Worm (Caenorhabditis elegans): ENCODE data around the gene afmd-2.

The afmd-2 gene

DNA sequence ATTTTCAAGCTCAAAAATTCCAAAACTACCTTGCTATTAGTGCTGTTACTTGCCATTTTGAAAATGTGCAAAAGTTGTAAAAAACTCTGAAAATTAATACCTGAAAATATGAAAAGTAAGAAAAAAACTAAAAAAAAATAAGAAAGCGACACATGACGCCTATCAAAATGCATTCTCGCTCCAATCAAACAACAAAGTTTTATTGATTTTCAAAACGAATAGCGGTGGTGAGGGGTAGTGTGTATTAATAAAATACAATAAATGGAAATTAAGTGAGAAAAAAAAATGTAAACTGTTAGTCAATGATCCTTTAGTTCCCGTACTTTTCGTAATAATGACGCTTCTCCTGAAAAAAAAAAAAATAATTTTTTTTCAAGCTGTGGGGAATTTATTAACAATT, 12.8 kb downstream of the afmd-2 start, which contains the start of gene dcap-2:
Gene dcap-2 (minus strand): TSS at position 86 of the 400 bp plus-strand sequence.
- no peak for TF ChIP-seq ztf-29 (GFP tag; IDR thresholded peaks at IDR 0.05)
- peak; percentile 50 for TF ChIP-seq T22C8.4 (GFP tag; IDR thresholded peaks at IDR 0.05)

ce11 chrIV:13525223-13525622, 16.2 kb downstream of the afmd-2 start:
- TF ChIP-seq flt-1 (GFP tag; IDR thresholded peaks at IDR 0.05) = no peak
- no peak for TF ChIP-seq ztf-29 (GFP tag; IDR thresholded peaks at IDR 0.05)
- TF ChIP-seq ref-1 (GFP tag; conservative IDR thresholded peaks at IDR 0.05) = no peak
- TF ChIP-seq T22C8.4 (GFP tag; IDR thresholded peaks at IDR 0.05) = no peak
- no peak for TF ChIP-seq klf-2 (GFP tag; conservative IDR thresholded peaks at IDR 0.05)
- no peak for TF ChIP-seq tab-1 (GFP tag; IDR thresholded peaks at IDR 0.05)
- no peak for TF ChIP-seq ztf-23 (GFP tag; IDR thresholded peaks at IDR 0.05)
- TF ChIP-seq med-1 (GFP tag; optimal IDR thresholded peaks at IDR 0.05; ENCODE audit: insufficient read depth) = no peak
- TF ChIP-seq cog-1 (tag; optimal IDR thresholded peaks at IDR 0.05) = no peak

ce11 chrIV:13538901-13539300, 29.9 kb downstream of the afmd-2 start:
- TF ChIP-seq klf-2 (GFP tag; conservative IDR thresholded peaks at IDR 0.05) = no peak
- no peak for TF ChIP-seq ztf-29 (GFP tag; IDR thresholded peaks at IDR 0.05)
- TF ChIP-seq tab-1 (GFP tag; IDR thresholded peaks at IDR 0.05) = no peak
- TF ChIP-seq cog-1 (tag; optimal IDR thresholded peaks at IDR 0.05) = no peak
- TF ChIP-seq med-1 (GFP tag; optimal IDR thresholded peaks at IDR 0.05; ENCODE audit: insufficient read depth) = no peak
- no peak for TF ChIP-seq flt-1 (GFP tag; IDR thresholded peaks at IDR 0.05)
- no peak for TF ChIP-seq T22C8.4 (GFP tag; IDR thresholded peaks at IDR 0.05)
- TF ChIP-seq ref-1 (GFP tag; conservative IDR thresholded peaks at IDR 0.05) = no peak
- no peak for TF ChIP-seq ztf-23 (GFP tag; IDR thresholded peaks at IDR 0.05)

DNA sequence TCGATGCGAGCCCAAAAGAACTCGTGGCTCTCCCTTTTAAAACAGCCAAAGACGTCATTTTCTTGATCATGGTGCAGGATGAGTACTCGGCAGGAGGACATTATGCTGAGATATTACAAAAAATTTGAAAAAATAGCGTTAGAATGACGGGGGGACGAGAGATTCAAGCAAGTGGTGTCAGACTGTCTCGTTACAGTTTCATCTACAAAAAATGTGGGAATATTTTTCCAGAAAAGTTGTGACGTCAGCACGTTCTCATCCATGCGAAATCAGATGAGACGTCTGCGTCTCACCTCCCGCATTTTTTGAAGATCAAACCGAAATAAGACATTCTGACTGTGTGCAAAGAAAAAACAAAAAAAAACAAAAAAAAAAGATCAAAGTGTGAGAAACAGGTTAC, 31.1 kb downstream of the afmd-2 start, which contains the start of gene rsd-2:
Gene rsd-2 (minus strand): TSS at position 101 of the 400 bp plus-strand sequence.
- TF ChIP-seq ref-1 (GFP tag; conservative IDR thresholded peaks at IDR 0.05) (no peak), med-1 (GFP tag; optimal IDR thresholded peaks at IDR 0.05; ENCODE audit: insufficient read depth) (no peak), cog-1 (tag; optimal IDR thresholded peaks at IDR 0.05) (no peak), ztf-23 (GFP tag; IDR thresholded peaks at IDR 0.05) (no peak), klf-2 (GFP tag; conservative IDR thresholded peaks at IDR 0.05) (no peak), tab-1 (GFP tag; IDR thresholded peaks at IDR 0.05) (no peak), ztf-29 (GFP tag; IDR thresholded peaks at IDR 0.05) (no peak), flt-1 (GFP tag; IDR thresholded peaks at IDR 0.05) (no peak), T22C8.4 (GFP tag; IDR thresholded peaks at IDR 0.05) (no peak)

- TF ChIP-seq klf-2 (GFP tag; conservative IDR thresholded peaks at IDR 0.05) = no peak
- no peak for TF ChIP-seq T22C8.4 (GFP tag; IDR thresholded peaks at IDR 0.05)
- TF ChIP-seq med-1 (GFP tag; optimal IDR thresholded peaks at IDR 0.05; ENCODE audit: insufficient read depth) = no peak
- TF ChIP-seq ref-1 (GFP tag; conservative IDR thresholded peaks at IDR 0.05) = no peak
- no peak for TF ChIP-seq tab-1 (GFP tag; IDR thresholded peaks at IDR 0.05)
- no peak for TF ChIP-seq cog-1 (tag; optimal IDR thresholded peaks at IDR 0.05)
- no peak for TF ChIP-seq ztf-29 (GFP tag; IDR thresholded peaks at IDR 0.05)
- TF ChIP-seq flt-1 (GFP tag; IDR thresholded peaks at IDR 0.05) = no peak
- TF ChIP-seq ztf-23 (GFP tag; IDR thresholded peaks at IDR 0.05) = no peak
These were observed 39.2 kb downstream of the afmd-2 start, which contains the start of gene F52G2.3 for ce11 chrIV:13548188-13548587. TSS of gene F52G2.3 (minus strand) at chrIV:13548230.

DNA sequence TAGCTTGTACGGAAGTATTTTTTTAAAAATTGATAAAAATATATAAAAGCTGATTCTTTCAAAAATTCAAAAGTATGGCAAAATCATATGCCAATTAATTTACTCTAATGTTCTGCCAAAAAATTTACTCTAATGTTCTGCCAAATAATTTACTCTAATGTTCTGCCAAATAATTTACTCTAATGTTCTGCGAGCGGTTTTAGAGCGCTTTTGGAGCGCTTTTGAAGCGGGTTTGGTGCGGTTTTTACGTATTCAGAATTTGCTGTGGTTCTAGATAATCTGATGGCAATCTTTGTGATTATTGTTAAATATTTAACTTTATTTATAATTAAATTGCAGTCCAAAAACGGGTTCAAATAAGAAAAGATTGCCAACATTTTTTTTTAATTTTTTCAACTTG, 40.3 kb downstream of the afmd-2 start:
- no peak for TF ChIP-seq klf-2 (GFP tag; conservative IDR thresholded peaks at IDR 0.05)
- TF ChIP-seq ref-1 (GFP tag; conservative IDR thresholded peaks at IDR 0.05) = no peak
- no peak for TF ChIP-seq med-1 (GFP tag; optimal IDR thresholded peaks at IDR 0.05; ENCODE audit: insufficient read depth)
- TF ChIP-seq flt-1 (GFP tag; IDR thresholded peaks at IDR 0.05) = no peak
- TF ChIP-seq ztf-23 (GFP tag; IDR thresholded peaks at IDR 0.05) = no peak
- TF ChIP-seq T22C8.4 (GFP tag; IDR thresholded peaks at IDR 0.05) = no peak
- TF ChIP-seq ztf-29 (GFP tag; IDR thresholded peaks at IDR 0.05) = no peak
- no peak for TF ChIP-seq tab-1 (GFP tag; IDR thresholded peaks at IDR 0.05)
- no peak for TF ChIP-seq cog-1 (tag; optimal IDR thresholded peaks at IDR 0.05)

ce11 chrIV:13554350-13554749, 45.3 kb downstream of the afmd-2 start:
- TF ChIP-seq cog-1 (tag; optimal IDR thresholded peaks at IDR 0.05) (no peak), ref-1 (GFP tag; conservative IDR thresholded peaks at IDR 0.05) (no peak), ztf-29 (GFP tag; IDR thresholded peaks at IDR 0.05) (no peak), flt-1 (GFP tag; IDR thresholded peaks at IDR 0.05) (no peak), klf-2 (GFP tag; conservative IDR thresholded peaks at IDR 0.05) (no peak), med-1 (GFP tag; optimal IDR thresholded peaks at IDR 0.05; ENCODE audit: insufficient read depth) (no peak), T22C8.4 (GFP tag; IDR thresholded peaks at IDR 0.05) (no peak), tab-1 (GFP tag; IDR thresholded peaks at IDR 0.05) (no peak), ztf-23 (GFP tag; IDR thresholded peaks at IDR 0.05) (no peak)

- TF ChIP-seq klf-2 (GFP tag; conservative IDR thresholded peaks at IDR 0.05) (no peak), cog-1 (tag; optimal IDR thresholded peaks at IDR 0.05) (no peak), ztf-23 (GFP tag; IDR thresholded peaks at IDR 0.05) (no peak), flt-1 (GFP tag; IDR thresholded peaks at IDR 0.05) (no peak), med-1 (GFP tag; optimal IDR thresholded peaks at IDR 0.05; ENCODE audit: insufficient read depth) (no peak), ztf-29 (GFP tag; IDR thresholded peaks at IDR 0.05) (no peak), T22C8.4 (GFP tag; IDR thresholded peaks at IDR 0.05) (no peak), tab-1 (GFP tag; IDR thresholded peaks at IDR 0.05) (no peak), ref-1 (GFP tag; conservative IDR thresholded peaks at IDR 0.05) (no peak)
These were observed 46.5 kb downstream of the afmd-2 start for ce11 chrIV:13555508-13555907.

DNA sequence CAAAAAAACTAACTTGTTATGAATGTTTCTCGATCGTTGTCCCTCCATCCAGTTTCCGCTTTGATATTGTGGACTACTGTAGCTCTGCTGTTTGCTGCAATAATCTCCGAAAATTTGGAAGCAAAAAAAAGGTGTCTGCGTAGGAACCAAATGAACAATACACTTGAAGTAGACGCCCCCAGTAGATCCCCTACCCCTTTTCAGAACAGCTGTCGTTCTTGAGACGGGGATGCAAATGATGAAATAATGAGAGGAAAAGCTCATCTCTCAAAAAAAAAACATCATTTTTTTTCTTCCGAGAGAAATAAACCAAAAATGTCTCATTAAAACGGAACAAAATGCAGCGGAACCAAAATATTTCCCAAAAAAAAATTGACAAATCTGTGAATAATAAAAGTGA, 48.4 kb downstream of the afmd-2 start:
- TF ChIP-seq cog-1 (tag; optimal IDR thresholded peaks at IDR 0.05) = no peak
- no peak for TF ChIP-seq ztf-23 (GFP tag; IDR thresholded peaks at IDR 0.05)
- TF ChIP-seq tab-1 (GFP tag; IDR thresholded peaks at IDR 0.05) = no peak
- no peak for TF ChIP-seq klf-2 (GFP tag; conservative IDR thresholded peaks at IDR 0.05)
- TF ChIP-seq flt-1 (GFP tag; IDR thresholded peaks at IDR 0.05) = no peak
- no peak for TF ChIP-seq ref-1 (GFP tag; conservative IDR thresholded peaks at IDR 0.05)
- no peak for TF ChIP-seq T22C8.4 (GFP tag; IDR thresholded peaks at IDR 0.05)
- TF ChIP-seq med-1 (GFP tag; optimal IDR thresholded peaks at IDR 0.05; ENCODE audit: insufficient read depth) = no peak
- TF ChIP-seq ztf-29 (GFP tag; IDR thresholded peaks at IDR 0.05) = no peak

- no peak for TF ChIP-seq ztf-23 (GFP tag; IDR thresholded peaks at IDR 0.05)
- no peak for TF ChIP-seq tab-1 (GFP tag; IDR thresholded peaks at IDR 0.05)
- TF ChIP-seq cog-1 (tag; optimal IDR thresholded peaks at IDR 0.05) = no peak
- no peak for TF ChIP-seq ref-1 (GFP tag; conservative IDR thresholded peaks at IDR 0.05)
- TF ChIP-seq ztf-29 (GFP tag; IDR thresholded peaks at IDR 0.05) = no peak
- no peak for TF ChIP-seq T22C8.4 (GFP tag; IDR thresholded peaks at IDR 0.05)
- no peak for TF ChIP-seq med-1 (GFP tag; optimal IDR thresholded peaks at IDR 0.05; ENCODE audit: insufficient read depth)
- no peak for TF ChIP-seq flt-1 (GFP tag; IDR thresholded peaks at IDR 0.05)
- no peak for TF ChIP-seq klf-2 (GFP tag; conservative IDR thresholded peaks at IDR 0.05)
These were observed 50.0 kb downstream of the afmd-2 start for ce11 chrIV:13559020-13559419.

Data from whole organism, midembryonic.